Worm (Caenorhabditis elegans) whole organism, early embryonic: Measurements from ENCODE around the gene T03F6.9.

Source experiments
- B0310.2 ChIP-seq: sonication (generic microtip); optimal IDR thresholded peaks from 2 replicates; lab custom pipeline; 2016; ENCODE audit warnings: mild to moderate bottlenecking, missing genetic modification characterization, missing compliant biosample characterization
- aly-1 ChIP-seq: sonication (generic microtip); optimal IDR thresholded peaks from 2 replicates; lab custom pipeline; 2016; ENCODE audit warnings: missing genetic modification characterization, missing compliant biosample characterization
- ama-1 ChIP-seq: fragments of 150-350 bp; optimal IDR thresholded peaks from 2 replicates; lab custom pipeline; 2014
- ceh-36 ChIP-seq: sonication (generic microtip); optimal IDR thresholded peaks from 2 replicates; lab custom pipeline; 2016; ENCODE audit warnings: missing genetic modification characterization, inconsistent platforms, missing compliant biosample characterization
- flt-1 ChIP-seq: fragments of 200-800 bp; sonication (Bioruptor generic); IDR thresholded peaks from 2 replicates; pipeline ENCODE4 v1.3.6; 2022; ENCODE audit warnings: missing genetic modification characterization, missing compliant biosample characterization
- hmg-4 ChIP-seq: fragments of 200-800 bp; sonication (Bioruptor generic); optimal IDR thresholded peaks from 2 replicates; lab custom pipeline; 2018; ENCODE audit warnings: mild to moderate bottlenecking, missing genetic modification characterization, missing compliant biosample characterization
- hnd-1 ChIP-seq: sonication (generic microtip); optimal IDR thresholded peaks from 2 replicates; lab custom pipeline; 2016; ENCODE audit warnings: missing genetic modification characterization, missing compliant biosample characterization
- scrt-1 ChIP-seq: fragments of 200-800 bp; sonication (Bioruptor generic); IDR thresholded peaks from 2 replicates; pipeline ENCODE4 v1.3.6; 2022; ENCODE audit warnings: missing genetic modification characterization, missing compliant biosample characterization
- tbx-11 ChIP-seq: fragments of 200-800 bp; sonication (Bioruptor generic); IDR thresholded peaks from 2 replicates; pipeline ENCODE4 v1.3.6; 2022; ENCODE audit warnings: missing genetic modification characterization, missing compliant biosample characterization
- tra-4 ChIP-seq: sonication (generic microtip); optimal IDR thresholded peaks from 2 replicates; lab custom pipeline; 2017; ENCODE audit warnings: missing genetic modification characterization, missing compliant biosample characterization

DNA sequence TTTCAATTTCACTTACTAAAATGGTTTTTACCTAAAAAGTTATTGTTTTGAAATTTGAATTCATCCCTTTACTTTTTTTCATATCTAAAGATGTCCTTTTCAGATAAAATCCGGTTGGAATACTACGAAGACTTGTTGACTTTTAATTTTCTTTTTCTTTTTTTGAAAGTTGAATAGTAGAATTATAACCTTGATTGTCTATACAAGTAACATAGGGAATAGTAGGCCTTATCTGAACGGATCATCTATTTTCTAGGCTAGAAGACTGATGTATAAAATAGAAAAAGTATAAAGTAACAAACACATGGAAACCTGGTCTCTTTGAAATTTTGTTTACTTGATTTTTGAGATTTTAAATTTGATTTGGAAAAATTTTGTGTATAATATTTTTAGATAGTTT is 10.0 kb upstream of the T03F6.9 start:
- TF ChIP-seq ceh-36 (tag; lab: Kevin White, UChicago) (no peak), hnd-1 (no peak), aly-1 (tag; lab: Kevin White, UChicago) (no peak), scrt-1 (GFP tag; lab: Robert Waterston, UW) (no peak), hmg-4 (GFP tag; lab: Kevin White, UChicago) (no peak), flt-1 (GFP tag; lab: Robert Waterston, UW) (no peak), tbx-11 (GFP tag; lab: Robert Waterston, UW) (no peak), ama-1 (no peak), tra-4 (tag; lab: Kevin White, UChicago) (no peak), B0310.2 (no peak)
